Worm (Caenorhabditis elegans) whole organism, young adult: ENCODE data around the gene fsn-1.
A peak's percentile ranks its signal among the peaks of the same experiment; 100 is the strongest.

Experiments used
- D2030.7 ChIP-seq: fragments of 200-800 bp; sonication (Bioruptor generic); IDR thresholded peaks from 2 replicates; pipeline ENCODE4 v1.3.6; 2022; ENCODE audit warnings: missing genetic modification reagents, missing genetic modification characterization, missing compliant biosample characterization
- F33H1.4 ChIP-seq: fragments of 200-800 bp; sonication (Bioruptor generic); IDR thresholded peaks from 2 replicates; pipeline ENCODE4 v1.3.6; 2022; ENCODE audit warnings: missing genetic modification reagents, missing genetic modification characterization, missing compliant biosample characterization
- F55B11.4 ChIP-seq: sonication (generic microtip); optimal IDR thresholded peaks from 2 replicates; lab custom pipeline; 2016; ENCODE audit warnings: missing compliant biosample characterization, missing genetic modification characterization, borderline replicate concordance; ENCODE audit not compliant: insufficient read depth
- F57A8.1 ChIP-seq: fragments of 200-800 bp; sonication (Bioruptor generic); optimal IDR thresholded peaks from 2 replicates; lab custom pipeline; 2018; ENCODE audit warnings: mild to moderate bottlenecking, missing genetic modification characterization, moderate library complexity, missing compliant biosample characterization
- K12H6.12 ChIP-seq: fragments of 200-800 bp; sonication (Bioruptor generic); optimal IDR thresholded peaks from 2 replicates; lab custom pipeline; 2018; ENCODE audit warnings: mild to moderate bottlenecking, missing genetic modification characterization, missing compliant biosample characterization
- T07F8.4 ChIP-seq: sonication (generic microtip); optimal IDR thresholded peaks from 2 replicates; lab custom pipeline; 2016; ENCODE audit warnings: mild to moderate bottlenecking, missing genetic modification characterization, moderate library complexity, missing compliant biosample characterization
- Y53G8AR.9 ChIP-seq: fragments of 200-800 bp; sonication (Bioruptor generic); conservative IDR thresholded peaks from 2 replicates; pipeline ENCODE4 v1.3.6; 2022; ENCODE audit warnings: missing genetic modification reagents, missing genetic modification characterization, missing compliant biosample characterization
- ama-1 ChIP-seq, 3 experiments: fragments of 150-350 bp in 1 of 3; sonication (generic microtip) in 2 of 3; optimal IDR thresholded peaks; 2 replicates each; lab custom pipeline; 2014 to 2018; ENCODE audit warnings: missing biosample characterization in 2 of 3, missing genetic modification characterization in 2 of 3, missing genetic modification reagents in 2 of 3
- athp-1 ChIP-seq: sonication (generic microtip); optimal IDR thresholded peaks from 2 replicates; lab custom pipeline; 2017; ENCODE audit warnings: mild to moderate bottlenecking, missing genetic modification characterization, missing compliant biosample characterization
- attf-3 ChIP-seq: fragments of 200-800 bp; sonication (Bioruptor generic); conservative IDR thresholded peaks from 2 replicates; pipeline ENCODE4 v1.3.6; 2022; ENCODE audit warnings: missing genetic modification reagents, missing genetic modification characterization, missing compliant biosample characterization
- ccch-3 ChIP-seq: fragments of 200-800 bp; sonication (Bioruptor generic); optimal IDR thresholded peaks from 2 replicates; lab custom pipeline; 2018; ENCODE audit warnings: mild to moderate bottlenecking, missing genetic modification characterization, missing compliant biosample characterization
- ceh-91 ChIP-seq: fragments of 200-800 bp; sonication (Bioruptor generic); IDR thresholded peaks from 2 replicates; pipeline ENCODE4 v1.3.6; 2022; ENCODE audit warnings: missing genetic modification reagents, missing genetic modification characterization, missing compliant biosample characterization
- dox-1 ChIP-seq: fragments of 200-800 bp; sonication (Bioruptor generic); IDR thresholded peaks from 2 replicates; pipeline ENCODE4 v1.3.6; 2022; ENCODE audit warnings: missing genetic modification reagents, missing genetic modification characterization, missing compliant biosample characterization
- efl-1 ChIP-seq: fragments of 150-350 bp; optimal IDR thresholded peaks from 2 replicates; lab custom pipeline; 2014; ENCODE audit warnings: missing biosample characterization, missing genetic modification reagents, missing genetic modification characterization
- egl-18 ChIP-seq: fragments of 200-800 bp; sonication (Bioruptor generic); IDR thresholded peaks from 2 replicates; pipeline ENCODE4 v1.3.6; 2022; ENCODE audit warnings: missing genetic modification reagents, missing genetic modification characterization, missing compliant biosample characterization
- egl-44 ChIP-seq: fragments of 200-800 bp; sonication (Bioruptor generic); IDR thresholded peaks from 2 replicates; pipeline ENCODE4 v1.3.6; 2022; ENCODE audit warnings: missing genetic modification reagents, missing genetic modification characterization, missing compliant biosample characterization
- egrh-3 ChIP-seq: fragments of 200-800 bp; sonication (Bioruptor generic); IDR thresholded peaks from 2 replicates; pipeline ENCODE4 v1.3.6; 2022; ENCODE audit warnings: missing genetic modification reagents, missing genetic modification characterization, missing compliant biosample characterization
- ets-4 ChIP-seq: fragments of 200-800 bp; sonication (Bioruptor generic); optimal IDR thresholded peaks from 2 replicates; lab custom pipeline; 2018; ENCODE audit warnings: mild to moderate bottlenecking, missing genetic modification characterization, missing compliant biosample characterization
- lsl-1 ChIP-seq: fragments of 200-800 bp; sonication (Bioruptor generic); optimal IDR thresholded peaks from 2 replicates; lab custom pipeline; 2018; ENCODE audit warnings: mild to moderate bottlenecking, missing genetic modification characterization, moderate library complexity, missing compliant biosample characterization
- lsy-27 ChIP-seq: sonication (generic microtip); optimal IDR thresholded peaks from 2 replicates; lab custom pipeline; 2017; ENCODE audit warnings: missing genetic modification characterization, mild to moderate bottlenecking, missing compliant biosample characterization, antibody characterized with exemption, missing genotype, borderline replicate concordance; ENCODE audit not compliant: insufficient read depth
- nfya-1 ChIP-seq: sonication (generic microtip); optimal IDR thresholded peaks from 2 replicates; lab custom pipeline; 2017; ENCODE audit warnings: antibody characterized with exemption, missing compliant biosample characterization, missing genetic modification characterization, borderline replicate concordance; ENCODE audit not compliant: insufficient read depth
- nfya-2 ChIP-seq: fragments of 200-800 bp; sonication (Bioruptor generic); IDR thresholded peaks from 2 replicates; pipeline ENCODE4 v1.3.6; 2022; ENCODE audit warnings: missing genetic modification reagents, missing genetic modification characterization, missing compliant biosample characterization
- nfyb-1 ChIP-seq: fragments of 200-800 bp; sonication (Bioruptor generic); IDR thresholded peaks from 2 replicates; pipeline ENCODE4 v1.3.6; 2022; ENCODE audit warnings: missing genetic modification reagents, missing genetic modification characterization, missing compliant biosample characterization
- rpc-1 ChIP-seq, 2 experiments: fragments of 150-350 bp in 1 of 2; sonication (generic microtip) in 1 of 2; optimal IDR thresholded peaks; 2 replicates each; lab custom pipeline; 2014 to 2018; ENCODE audit warnings: missing biosample characterization in 1 of 2, missing genetic modification characterization in 1 of 2, missing genetic modification reagents in 1 of 2, missing genotype in 1 of 2
- sea-2 ChIP-seq: fragments of 200-800 bp; sonication (Bioruptor generic); IDR thresholded peaks from 2 replicates; pipeline ENCODE4 v1.3.6; 2022; ENCODE audit warnings: missing genetic modification characterization, missing compliant biosample characterization
- tbp1 ChIP-seq: fragments of 200-800 bp; sonication (Bioruptor generic); optimal IDR thresholded peaks from 2 replicates; lab custom pipeline; 2018; ENCODE audit warnings: mild to moderate bottlenecking, missing genetic modification characterization, missing compliant biosample characterization
- unc-130 ChIP-seq: sonication (generic microtip); optimal IDR thresholded peaks from 2 replicates; lab custom pipeline; 2016; ENCODE audit warnings: missing genetic modification reagents, missing genetic modification characterization, missing compliant biosample characterization
- xnd-1 ChIP-seq: sonication (generic microtip); optimal IDR thresholded peaks from 2 replicates; lab custom pipeline; 2016; ENCODE audit warnings: missing genotype, missing genetic modification reagents, missing genetic modification characterization, missing compliant biosample characterization
- zfh-2 ChIP-seq: fragments of 200-800 bp; sonication (Bioruptor generic); conservative IDR thresholded peaks from 2 replicates; pipeline ENCODE4 v1.3.6; 2022; ENCODE audit warnings: missing genetic modification reagents, missing genetic modification characterization, missing compliant biosample characterization

The fsn-1 gene

ce11 chrIII:4930154-4930679, 6.9 kb upstream of the fsn-1 start, which contains the start of gene set-2 (continued):
- TF ChIP-seq K12H6.12 (tag; lab: Kevin White, UChicago) (peak; percentile 59), D2030.7 (GFP tag; lab: Robert Waterston, UW) (peak; percentile 80)

ce11 chrIII:4932203-4932699, 4.9 kb upstream of the fsn-1 start, which contains the start of the genes C26E6.12 and eri-9:
Gene C26E6.12, minus strand, starts transcription at chrIII:4932253.
Gene eri-9, plus strand, starts transcription at chrIII:4932450.
- TF ChIP-seq xnd-1 (tag; lab: Kevin White, UChicago) (no peak), egl-44 (GFP tag; lab: Robert Waterston, UW) (no peak), egrh-3 (no peak), zfh-2 (GFP tag; lab: Robert Waterston, UW) (no peak), sea-2 (GFP tag; lab: Robert Waterston, UW) (no peak), ets-4 (GFP tag; lab: Kevin White, UChicago) (no peak), lsl-1 (GFP tag; lab: Kevin White, UChicago) (peak; percentile 66), T07F8.4 (tag; lab: Kevin White, UChicago) (no peak), F57A8.1 (GFP tag; lab: Kevin White, UChicago) (no peak), F55B11.4 (tag; lab: Kevin White, UChicago) (no peak), ama-1 (optimal IDR thresholded peaks at IDR 0.05; lab: Kevin White, UChicago) (no peak), ama-1 (GFP tag; optimal IDR thresholded peaks at IDR 0.05; lab: Kevin White, UChicago) (no peak), athp-1 (tag; lab: Kevin White, UChicago) (no peak), F33H1.4 (peak; percentile 56; the same call in 1 of the 2 replicates)

- TF ChIP-seq attf-3 (GFP tag; lab: Robert Waterston, UW) (peak; percentile 92), lsl-1 (GFP tag; lab: Kevin White, UChicago) (no peak), dox-1 (GFP tag; lab: Robert Waterston, UW) (no peak), xnd-1 (tag; lab: Kevin White, UChicago) (no peak), nfyb-1 (GFP tag; lab: Robert Waterston, UW) (no peak), egl-18 (no peak), efl-1 (GFP tag; lab: Kevin White, UChicago) (peak; percentile 4), ceh-91 (no peak), nfya-2 (no peak), rpc-1 (optimal IDR thresholded peaks at IDR 0.05; lab: Kevin White, UChicago) (no peak), rpc-1 (tag; optimal IDR thresholded peaks at IDR 0.05; lab: Kevin White, UChicago) (no peak), T07F8.4 (tag; lab: Kevin White, UChicago) (no peak), nfya-1 (tag; lab: Kevin White, UChicago) (no peak), ccch-3 (GFP tag; lab: Kevin White, UChicago) (no peak)
- TF ChIP-seq, all 124 proteins: peak for 2
These were observed 2.1 kb upstream of the fsn-1 start, which contains the start of gene mrps-18C for ce11 chrIII:4934896-4935628. Gene mrps-18C, plus strand, starts transcription at chrIII:4935578.

ce11 chrIII:4939267-4939666, 2.1 kb downstream of the fsn-1 start, which contains the start of gene rpb-2:
Gene rpb-2, plus strand, starts transcription at chrIII:4939567.
- TF ChIP-seq tbp1 (no peak), unc-130 (GFP tag; lab: Kevin White, UChicago) (no peak), lsy-27 (tag; lab: Kevin White, UChicago) (no peak), Y53G8AR.9 (GFP tag; lab: Robert Waterston, UW) (0 out of 2 replicates have a peak, but pooled peaks have one; percentile 17)
